Fruit fly (Drosophila melanogaster) whole organism, embryonic: ENCODE data around the gene CG10694.

Experiments
- Asciz ChIP-seq: fragments of 200-800 bp; sonication (Bioruptor generic); optimal IDR thresholded peaks from 2 replicates; lab custom pipeline; 2017; ENCODE audit warnings: missing biosample characterization, mild to moderate bottlenecking, missing genetic modification characterization, missing genetic modification reagents
- CG10431 ChIP-seq: fragments of 200-800 bp; sonication (Bioruptor generic); optimal IDR thresholded peaks from 3 replicates; lab custom pipeline; 2018; ENCODE audit warnings: missing biosample characterization, mild to moderate bottlenecking, missing genetic modification characterization
- CG12299 ChIP-seq: fragments of 200-800 bp; sonication (Bioruptor generic); optimal IDR thresholded peaks from 2 replicates; lab custom pipeline; 2018; ENCODE audit warnings: missing biosample characterization, mild to moderate bottlenecking, missing genetic modification characterization
- CG13287 ChIP-seq: fragments of 200-800 bp; sonication (Bioruptor generic); IDR thresholded peaks from 2 replicates; pipeline ENCODE4 v1.3.6; 2022; ENCODE audit warnings: missing biosample characterization, missing genetic modification characterization; ENCODE audit not compliant: partially characterized antibody
- CG14441 ChIP-seq: fragments of 200-800 bp; sonication (Bioruptor generic); IDR thresholded peaks from 2 replicates; pipeline ENCODE4 v1.3.6; 2022; ENCODE audit warnings: missing biosample characterization, missing genetic modification characterization
- CG15601 ChIP-seq: fragments of 200-800 bp; sonication (Bioruptor generic); optimal IDR thresholded peaks from 3 replicates; lab custom pipeline; 2019; ENCODE audit warnings: missing biosample characterization, mild to moderate bottlenecking, missing genetic modification characterization, moderate library complexity
- CG34224 ChIP-seq: fragments of 200-800 bp; sonication (Bioruptor generic); IDR thresholded peaks from 3 replicates; pipeline ENCODE4 v1.3.6; 2022; ENCODE audit warnings: missing biosample characterization, missing genetic modification characterization; ENCODE audit not compliant: partially characterized antibody
- CG34376 ChIP-seq: fragments of 200-800 bp; sonication (Bioruptor generic); optimal IDR thresholded peaks from 2 replicates; lab custom pipeline; 2018; ENCODE audit warnings: missing biosample characterization, mild to moderate bottlenecking, missing genetic modification characterization
- CG4404 ChIP-seq: fragments of 200-800 bp; sonication (Bioruptor generic); IDR thresholded peaks from 2 replicates; pipeline ENCODE4 v1.3.6; 2022; ENCODE audit warnings: missing biosample characterization, missing genetic modification characterization
- CG6175 ChIP-seq: fragments of 200-800 bp; sonication (Bioruptor generic); IDR thresholded peaks from 3 replicates; pipeline ENCODE4 v1.3.6; 2022; ENCODE audit warnings: missing biosample characterization, missing genetic modification characterization
- CG7271 ChIP-seq: fragments of 200-800 bp; sonication (Bioruptor generic); optimal IDR thresholded peaks from 2 replicates; lab custom pipeline; 2018; ENCODE audit warnings: missing biosample characterization, mild to moderate bottlenecking, missing genetic modification characterization, moderate library complexity
- CG8765 ChIP-seq: fragments of 200-800 bp; sonication (Bioruptor generic); IDR thresholded peaks from 2 replicates; pipeline ENCODE4 v1.3.6; 2022; ENCODE audit warnings: missing biosample characterization, missing genetic modification characterization
- CG8924 ChIP-seq: fragments of 200-800 bp; optimal IDR thresholded peaks from 3 replicates; lab custom pipeline; 2019; ENCODE audit warnings: missing biosample characterization, mild to moderate bottlenecking, missing genetic modification characterization, moderate library complexity
- CG9437 ChIP-seq: fragments of 200-800 bp; sonication (Bioruptor generic); optimal IDR thresholded peaks from 2 replicates; lab custom pipeline; 2018; ENCODE audit warnings: missing biosample characterization, mild to moderate bottlenecking, missing genetic modification characterization
- Dad ChIP-seq: fragments of 200-800 bp; sonication (Bioruptor generic); optimal IDR thresholded peaks from 3 replicates; lab custom pipeline; 2016; ENCODE audit warnings: missing biosample characterization, missing genetic modification characterization
- Dek ChIP-seq: fragments of 200-800 bp; sonication (Bioruptor generic); optimal IDR thresholded peaks from 3 replicates; lab custom pipeline; 2019; ENCODE audit warnings: missing biosample characterization, mild to moderate bottlenecking, missing genetic modification characterization, moderate library complexity
- Doc3 ChIP-seq: fragments of 200-800 bp; sonication (Bioruptor generic); IDR thresholded peaks from 3 replicates; pipeline ENCODE4 v1.3.6; 2022; ENCODE audit warnings: missing biosample characterization, missing genetic modification characterization; ENCODE audit not compliant: partially characterized antibody
- Ets65A ChIP-seq: fragments of 200-800 bp; sonication (Bioruptor generic); peaks from one replicate; lab custom pipeline; 2016; ENCODE audit warnings: missing biosample characterization, missing genetic modification characterization
- Hr78 ChIP-seq, 2 experiments: fragments of 200-800 bp in 1 of 2; fragments of >200 bp in 1 of 2; sonication (Bioruptor generic) in 1 of 2; optimal IDR thresholded peaks; 2 replicates each; lab custom pipeline; 2017 to 2019; ENCODE audit warnings: missing biosample characterization in 2 of 2, missing genetic modification characterization in 2 of 2, mild to moderate bottlenecking in 1 of 2, moderate library complexity in 1 of 2
- MBD-R2 ChIP-seq: fragments of 200-800 bp; sonication (Bioruptor generic); IDR thresholded peaks from 2 replicates; pipeline ENCODE4 v1.3.6; 2022; ENCODE audit warnings: missing biosample characterization, missing genetic modification characterization
- Med ChIP-seq: fragments of 200-800 bp; sonication (Bioruptor generic); peaks from one replicate; lab custom pipeline; 2016; ENCODE audit warnings: missing biosample characterization, missing genetic modification characterization, mild to moderate bottlenecking, inconsistent platforms, moderate library complexity
- NC2β ChIP-seq: fragments of 200-800 bp; sonication (Bioruptor generic); optimal IDR thresholded peaks from 2 replicates; lab custom pipeline; 2016; ENCODE audit warnings: missing biosample characterization, missing genetic modification characterization
- Nf-YA ChIP-seq: fragments of 200-800 bp; sonication (Bioruptor generic); IDR thresholded peaks from 2 replicates; pipeline ENCODE4 v1.3.6; 2022; ENCODE audit warnings: missing biosample characterization, missing genetic modification characterization
- NfI ChIP-seq: fragments of 200-800 bp; sonication (Bioruptor generic); optimal IDR thresholded peaks from 3 replicates; lab custom pipeline; 2018; ENCODE audit warnings: missing biosample characterization, mild to moderate bottlenecking, missing genetic modification characterization, moderate library complexity
- Pdp1 ChIP-seq, 2 experiments: fragments of 200-800 bp; sonication (Bioruptor generic); optimal IDR thresholded peaks; 3 replicates each; lab custom pipeline; 2016; ENCODE audit warnings: missing biosample characterization in 2 of 2, missing genetic modification characterization in 2 of 2, mild to moderate bottlenecking in 1 of 2, moderate library complexity in 1 of 2
- Scr ChIP-seq: fragments of 200-800 bp; sonication (Bioruptor generic); IDR thresholded peaks from 2 replicates; pipeline ENCODE4 v1.3.6; 2022; ENCODE audit warnings: missing biosample characterization, missing genetic modification characterization; ENCODE audit not compliant: partially characterized antibody
- Sox102F ChIP-seq: fragments of 200-800 bp; sonication (Bioruptor generic); optimal IDR thresholded peaks from 2 replicates; lab custom pipeline; 2018; ENCODE audit warnings: missing biosample characterization, mild to moderate bottlenecking, missing genetic modification characterization, moderate library complexity
- Trl ChIP-seq, 3 experiments: fragments of >200 bp in 2 of 3; fragments of 200-800 bp in 1 of 3; sonication (Bioruptor generic) in 1 of 3; optimal IDR thresholded peaks; 2 replicates in 1 of 3; 3 replicates in 2 of 3; lab custom pipeline; 2016 to 2017; ENCODE audit warnings: missing biosample characterization in 1 of 3, missing genetic modification characterization in 1 of 3
- Xrp1 ChIP-seq: fragments of 200-800 bp; sonication (Bioruptor generic); IDR thresholded peaks from 2 replicates; pipeline ENCODE4 v1.3.6; 2022; ENCODE audit warnings: missing biosample characterization, missing genetic modification characterization
- abd-A ChIP-seq: fragments of 200-800 bp; sonication (Bioruptor generic); optimal IDR thresholded peaks from 3 replicates; lab custom pipeline; 2019; ENCODE audit warnings: missing biosample characterization, mild to moderate bottlenecking, missing genetic modification characterization, moderate library complexity
- ac ChIP-seq: fragments of 200-800 bp; sonication (Bioruptor generic); optimal IDR thresholded peaks from 3 replicates; lab custom pipeline; 2017; ENCODE audit warnings: missing biosample characterization, mild to moderate bottlenecking, missing genetic modification characterization
- al ChIP-seq: fragments of 200-800 bp; sonication (Bioruptor generic); IDR thresholded peaks from 2 replicates; pipeline ENCODE4 v1.3.6; 2022; ENCODE audit warnings: missing biosample characterization, missing genetic modification characterization
- br ChIP-seq: fragments of >200 bp; optimal IDR thresholded peaks from 2 replicates; lab custom pipeline; 2017
- cg ChIP-seq: fragments of 200-800 bp; sonication (Bioruptor generic); optimal IDR thresholded peaks from 3 replicates; lab custom pipeline; 2019; ENCODE audit warnings: missing biosample characterization, mild to moderate bottlenecking, missing genetic modification characterization, moderate library complexity
- dmrt99B ChIP-seq: fragments of 200-800 bp; sonication (Bioruptor generic); optimal IDR thresholded peaks from 2 replicates; lab custom pipeline; 2018; ENCODE audit warnings: missing biosample characterization, mild to moderate bottlenecking, missing genetic modification characterization, moderate library complexity
- fd64A ChIP-seq: fragments of 200-800 bp; sonication (Bioruptor generic); optimal IDR thresholded peaks from 3 replicates; lab custom pipeline; 2018; ENCODE audit warnings: missing biosample characterization, mild to moderate bottlenecking, missing genetic modification characterization
- nerfin-1 ChIP-seq: fragments of 200-800 bp; sonication (Bioruptor generic); optimal IDR thresholded peaks from 3 replicates; lab custom pipeline; 2019; ENCODE audit warnings: missing biosample characterization, mild to moderate bottlenecking, missing genetic modification characterization, moderate library complexity
- nom ChIP-seq: fragments of 200-800 bp; sonication (Bioruptor generic); optimal IDR thresholded peaks from 2 replicates; lab custom pipeline; 2017; ENCODE audit warnings: missing biosample characterization, missing genetic modification characterization, mild to moderate bottlenecking, moderate library complexity, missing genetic modification reagents
- onecut ChIP-seq: fragments of 200-800 bp; sonication (Bioruptor generic); IDR thresholded peaks from 2 replicates; pipeline ENCODE4 v1.3.6; 2022; ENCODE audit warnings: missing biosample characterization, missing genetic modification characterization
- org-1 ChIP-seq: fragments of 200-800 bp; sonication (Bioruptor generic); optimal IDR thresholded peaks from 2 replicates; lab custom pipeline; 2017; ENCODE audit warnings: missing biosample characterization, missing genetic modification characterization
- pan ChIP-seq, 4 experiments: fragments of >200 bp in 3 of 4; fragments of 200-800 bp in 1 of 4; sonication (Bioruptor generic) in 1 of 4; optimal IDR thresholded peaks in 3 of 4; IDR thresholded peaks in 1 of 4; 2 replicates each; pipeline versions ENCODE4 v1.3.6 to Lab custom; 2017 to 2022; ENCODE audit warnings: missing biosample characterization in 2 of 4, missing genetic modification characterization in 2 of 4, mixed read lengths in 1 of 4
- tgo ChIP-seq: fragments of 200-800 bp; sonication (Bioruptor generic); IDR thresholded peaks from 3 replicates; pipeline ENCODE4 v1.3.6; 2022; ENCODE audit warnings: missing biosample characterization, missing genetic modification characterization
- unc-4 ChIP-seq: fragments of 200-800 bp; sonication (Bioruptor generic); IDR thresholded peaks from 2 replicates; pipeline ENCODE4 v1.3.6; 2022; ENCODE audit warnings: missing biosample characterization, missing genetic modification characterization; ENCODE audit not compliant: partially characterized antibody
- yki ChIP-seq: fragments of >200 bp; optimal IDR thresholded peaks from 3 replicates; lab custom pipeline; 2018
- zen2 ChIP-seq: fragments of 200-800 bp; sonication (Bioruptor generic); IDR thresholded peaks from 3 replicates; pipeline ENCODE4 v1.3.6; 2022; ENCODE audit warnings: missing biosample characterization, missing genetic modification characterization; ENCODE audit not compliant: partially characterized antibody
- zfh1 ChIP-seq: fragments of 200-800 bp; sonication (Bioruptor generic); IDR thresholded peaks from 3 replicates; pipeline ENCODE4 v1.3.6; 2022; ENCODE audit warnings: missing biosample characterization, missing genetic modification characterization

The CG10694 gene

dm6 chr3R:24102387-24102786 lies 4.8 kb upstream of the CG10694 start (continued):
- TF ChIP-seq CG4404 (GFP tag; lab: Robert Waterston, UW) (no peak), MBD-R2 (no peak), ac (GFP tag; lab: Kevin White, UChicago) (no peak), CG6175 (no peak), CG8765 (no peak), Xrp1 (GFP tag; lab: Robert Waterston, UW) (no peak), Nf-YA (no peak), org-1 (GFP tag; lab: Kevin White, UChicago) (no peak), unc-4 (no peak), Sox102F (GFP tag; lab: Kevin White, UChicago) (no peak), CG7271 (tag; lab: Kevin White, UChicago) (no peak), NC2β (GFP tag; lab: Kevin White, UChicago) (no peak), Scr (GFP tag; lab: Robert Waterston, UW) (no peak), CG13287 (GFP tag; lab: Robert Waterston, UW) (no peak), pan (optimal IDR thresholded peaks at IDR 0.05; lab: Kevin White, UChicago) (no peak), pan (GFP tag; optimal IDR thresholded peaks at IDR 0.05 in 1 of 2, IDR thresholded peaks at IDR 0.05 in 1 of 2) (no peak), CG10431 (no peak), CG8924 (tag; lab: Kevin White, UChicago) (peak; percentile 15), br (lab: Kevin White, UChicago) (no peak), NfI (GFP tag; lab: Kevin White, UChicago) (no peak), zfh1 (no peak), CG34224 (no peak), Dek (tag; lab: Kevin White, UChicago) (peak; percentile 7), al (GFP tag; lab: Robert Waterston, UW) (no peak), Hr78 (GFP tag; optimal IDR thresholded peaks at IDR 0.05; lab: Kevin White, UChicago) (no peak), CG14441 (GFP tag; lab: Robert Waterston, UW) (no peak), fd64A (GFP tag; lab: Kevin White, UChicago) (no peak), Doc3 (GFP tag; lab: Robert Waterston, UW) (no peak)
- TF ChIP-seq, all 482 proteins: peak for 38

dm6 chr3R:24103708-24104107 lies 3.5 kb upstream of the CG10694 start:
- TF ChIP-seq Med (GFP tag; lab: Kevin White, UChicago) (peak; percentile 56), Asciz (GFP tag; lab: Kevin White, UChicago) (no peak), zen2 (GFP tag; lab: Robert Waterston, UW) (0 out of 3 replicates have a peak, but pooled peaks have one; percentile 5), Ets65A (GFP tag; lab: Kevin White, UChicago) (peak; percentile 84)

DNA sequence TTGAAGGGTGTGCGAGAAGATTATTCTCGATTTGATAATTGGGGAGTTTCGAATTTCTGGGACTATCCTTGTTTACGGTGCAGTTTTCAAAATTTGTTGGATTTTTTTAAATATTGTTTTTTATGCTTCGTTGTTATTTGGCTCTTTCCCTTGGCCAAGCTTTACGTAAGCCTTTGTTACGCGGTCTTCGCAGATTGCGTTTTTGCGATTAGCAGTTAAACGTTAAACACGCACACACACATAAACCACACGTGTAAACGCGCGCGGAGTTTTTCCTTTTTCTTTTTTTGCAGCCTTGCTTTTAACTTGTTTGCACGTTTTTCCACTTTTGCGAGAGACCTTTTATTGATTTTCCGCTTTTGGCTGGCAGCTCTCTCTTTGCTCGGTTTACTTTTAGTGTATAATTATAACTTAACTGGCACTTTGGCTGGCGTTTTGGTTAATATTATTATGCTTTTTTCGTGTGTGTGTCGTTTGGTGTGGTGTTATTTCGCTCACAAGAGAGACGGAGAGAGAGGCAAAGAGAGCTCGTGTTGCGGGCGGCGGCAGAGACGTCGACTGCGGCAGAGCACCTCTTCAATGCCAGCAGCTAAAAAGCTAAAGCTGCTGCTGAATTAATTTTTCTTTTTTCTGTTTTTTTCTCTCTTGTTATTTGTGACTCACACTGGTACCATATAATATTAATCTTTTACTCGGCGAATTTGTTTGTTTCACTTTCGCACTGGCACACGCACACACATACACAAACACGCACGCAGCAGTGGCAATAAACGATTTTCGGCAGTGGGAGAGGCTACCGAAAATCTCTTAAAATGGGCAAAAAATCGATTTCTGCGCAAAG lies 2.5 kb upstream of the CG10694 start:
- TF ChIP-seq Trl (optimal IDR thresholded peaks at IDR 0.05; lab: Kevin White, UChicago) (peak; percentile 86 to 95), Trl (GFP tag; optimal IDR thresholded peaks at IDR 0.05; lab: Kevin White, UChicago) (no peak), onecut (GFP tag; lab: Robert Waterston, UW) (peak; percentile 94), CG12299 (peak; percentile 43), Med (GFP tag; lab: Kevin White, UChicago) (peak; percentile 20), tgo (GFP tag; lab: Robert Waterston, UW) (no peak), nom (peak; percentile 26), nerfin-1 (peak; percentile 77), CG34376 (GFP tag; lab: Kevin White, UChicago) (peak; percentile 59), cg (GFP tag; lab: Kevin White, UChicago) (peak; percentile 65), Dad (GFP tag; lab: Kevin White, UChicago) (no peak), abd-A (tag; lab: Kevin White, UChicago) (peak; percentile 73), dmrt99B (tag; lab: Kevin White, UChicago) (no peak), CG9437 (GFP tag; lab: Kevin White, UChicago) (peak; percentile 75), yki (peak; percentile 2), CG8924 (tag; lab: Kevin White, UChicago) (peak; percentile 71), CG15601 (no peak), Pdp1 (GFP tag; optimal IDR thresholded peaks at IDR 0.05; lab: Kevin White, UChicago) (peak in 1 of 2 experiments; percentile 52)
